Fruit fly (Drosophila melanogaster) whole organism, prepupa: ENCODE measurements around the gene CG13460.

Experiments
- Blimp-1 ChIP-seq: fragments of 200-800 bp; sonication (Bioruptor generic); optimal IDR thresholded peaks from 3 replicates; lab custom pipeline; 2017; ENCODE audit warnings: missing biosample characterization, missing genetic modification characterization, mild to moderate bottlenecking, moderate library complexity, missing genetic modification reagents
- CG10631 ChIP-seq: fragments of 200-800 bp; sonication (Bioruptor generic); optimal IDR thresholded peaks from 2 replicates; lab custom pipeline; 2016; ENCODE audit warnings: missing biosample characterization, missing genetic modification characterization
- CG10669 ChIP-seq: fragments of 200-800 bp; sonication (Bioruptor generic); optimal IDR thresholded peaks from 3 replicates; lab custom pipeline; 2018; ENCODE audit warnings: missing biosample characterization, mild to moderate bottlenecking, missing genetic modification characterization, moderate library complexity
- CG11294 ChIP-seq: fragments of 200-800 bp; sonication (Bioruptor generic); IDR thresholded peaks from 2 replicates; pipeline ENCODE4 v1.3.6; 2022; ENCODE audit warnings: missing biosample characterization, missing genetic modification characterization
- CG11762 ChIP-seq: fragments of 200-800 bp; sonication (Bioruptor generic); optimal IDR thresholded peaks from 3 replicates; lab custom pipeline; 2016; ENCODE audit warnings: missing biosample characterization, missing genetic modification characterization; ENCODE audit not compliant: insufficient read depth
- CG11902 ChIP-seq: fragments of 200-800 bp; sonication (Bioruptor generic); optimal IDR thresholded peaks from 3 replicates; lab custom pipeline; 2016; ENCODE audit warnings: missing biosample characterization, missing genetic modification characterization
- CG15336 ChIP-seq: fragments of 200-800 bp; sonication (Bioruptor generic); IDR thresholded peaks from 2 replicates; pipeline ENCODE4 v1.3.6; 2022; ENCODE audit warnings: missing biosample characterization, missing genetic modification characterization
- CG1621 ChIP-seq: fragments of 200-800 bp; sonication (Bioruptor generic); optimal IDR thresholded peaks from 3 replicates; lab custom pipeline; 2018; ENCODE audit warnings: missing biosample characterization, mild to moderate bottlenecking, missing genetic modification characterization
- CG3032 ChIP-seq: fragments of 200-800 bp; optimal IDR thresholded peaks from 2 replicates; lab custom pipeline; 2019; ENCODE audit warnings: missing biosample characterization, mild to moderate bottlenecking, missing genetic modification characterization, moderate library complexity
- CG34406 ChIP-seq: fragments of 200-800 bp; sonication (Bioruptor generic); optimal IDR thresholded peaks from 3 replicates; lab custom pipeline; 2016; ENCODE audit warnings: missing biosample characterization, missing genetic modification characterization
- CG3919 ChIP-seq: fragments of 200-800 bp; sonication (Bioruptor generic); optimal IDR thresholded peaks from 3 replicates; lab custom pipeline; 2016; ENCODE audit warnings: missing biosample characterization, missing genetic modification characterization
- CG4318 ChIP-seq: fragments of 200-800 bp; sonication (Bioruptor generic); optimal IDR thresholded peaks from 3 replicates; lab custom pipeline; 2017; ENCODE audit warnings: missing biosample characterization, mild to moderate bottlenecking, missing genetic modification characterization
- CG6163 ChIP-seq: fragments of 200-800 bp; sonication (Bioruptor generic); IDR thresholded peaks from 3 replicates; pipeline ENCODE4 v1.3.6; 2022; ENCODE audit warnings: missing biosample characterization, missing genetic modification characterization
- CG6276 ChIP-seq: fragments of 200-800 bp; sonication (Bioruptor generic); optimal IDR thresholded peaks from 2 replicates; lab custom pipeline; 2017; ENCODE audit warnings: missing biosample characterization, mild to moderate bottlenecking, missing genetic modification characterization
- CG6792 ChIP-seq: fragments of 200-800 bp; sonication (Bioruptor generic); optimal IDR thresholded peaks from 3 replicates; lab custom pipeline; 2016; ENCODE audit warnings: missing biosample characterization, missing genetic modification characterization
- CG6808 ChIP-seq: fragments of 200-800 bp; sonication (Bioruptor generic); optimal IDR thresholded peaks from 3 replicates; lab custom pipeline; 2017; ENCODE audit warnings: missing biosample characterization, missing genetic modification characterization, mild to moderate bottlenecking, moderate library complexity, missing genetic modification reagents
- CG6854 ChIP-seq: fragments of 200-800 bp; sonication (Bioruptor generic); optimal IDR thresholded peaks from 2 replicates; lab custom pipeline; 2017; ENCODE audit warnings: missing biosample characterization, mild to moderate bottlenecking, missing genetic modification characterization
- CG8119 ChIP-seq: fragments of 200-800 bp; sonication (Bioruptor generic); IDR thresholded peaks from 3 replicates; pipeline ENCODE4 v1.3.6; 2022; ENCODE audit warnings: missing biosample characterization, missing genetic modification characterization
- CG8632 ChIP-seq: fragments of 200-800 bp; sonication (Bioruptor generic); optimal IDR thresholded peaks from 3 replicates; lab custom pipeline; 2016; ENCODE audit warnings: missing biosample characterization, missing genetic modification characterization
- CG9139 ChIP-seq: fragments of 200-800 bp; sonication (Bioruptor generic); optimal IDR thresholded peaks from 3 replicates; lab custom pipeline; 2017; ENCODE audit warnings: missing biosample characterization, mild to moderate bottlenecking, missing genetic modification characterization
- Eip75B ChIP-seq: fragments of 200-800 bp; sonication (Bioruptor generic); optimal IDR thresholded peaks from 3 replicates; lab custom pipeline; 2016; ENCODE audit warnings: missing biosample characterization, missing genetic modification characterization
- Eip93F ChIP-seq: fragments of 200-800 bp; sonication (Bioruptor generic); optimal IDR thresholded peaks from 2 replicates; lab custom pipeline; 2016; ENCODE audit warnings: missing biosample characterization, mild to moderate bottlenecking, missing genetic modification characterization
- Ets21C ChIP-seq: fragments of 200-800 bp; sonication (Bioruptor generic); optimal IDR thresholded peaks from 3 replicates; lab custom pipeline; 2016; ENCODE audit warnings: missing biosample characterization, missing genetic modification characterization
- Gug ChIP-seq: fragments of 200-800 bp; sonication (Bioruptor generic); IDR thresholded peaks from 2 replicates; pipeline ENCODE4 v1.3.6; 2022; ENCODE audit warnings: missing biosample characterization, missing genetic modification characterization
- Hr38 ChIP-seq: sonication (Bioruptor generic); optimal IDR thresholded peaks from 2 replicates; lab custom pipeline; 2016; ENCODE audit warnings: missing biosample characterization, missing genetic modification characterization
- Hr39 ChIP-seq: fragments of 200-800 bp; sonication (Bioruptor generic); optimal IDR thresholded peaks from 2 replicates; lab custom pipeline; 2016; ENCODE audit warnings: missing biosample characterization, missing genetic modification characterization
- Hr4 ChIP-seq: fragments of 200-800 bp; sonication (Bioruptor generic); optimal IDR thresholded peaks from 3 replicates; lab custom pipeline; 2016; ENCODE audit warnings: missing biosample characterization, missing genetic modification characterization
- Lpt ChIP-seq: fragments of 200-800 bp; sonication (Bioruptor generic); optimal IDR thresholded peaks from 3 replicates; lab custom pipeline; 2016; ENCODE audit warnings: missing biosample characterization, missing genetic modification characterization
- Met ChIP-seq: fragments of 200-800 bp; sonication (Bioruptor generic); optimal IDR thresholded peaks from 3 replicates; lab custom pipeline; 2016; ENCODE audit warnings: missing biosample characterization, missing genetic modification characterization
- OdsH ChIP-seq: fragments of 200-800 bp; sonication (Bioruptor generic); optimal IDR thresholded peaks from 3 replicates; lab custom pipeline; 2016; ENCODE audit warnings: missing biosample characterization, missing genetic modification characterization
- Smox ChIP-seq: fragments of 200-800 bp; sonication (Bioruptor generic); optimal IDR thresholded peaks from 3 replicates; lab custom pipeline; 2016; ENCODE audit warnings: missing biosample characterization, missing genetic modification characterization
- Sox102F ChIP-seq: fragments of 200-800 bp; sonication (Bioruptor generic); optimal IDR thresholded peaks from 2 replicates; lab custom pipeline; 2016; ENCODE audit warnings: missing biosample characterization, mild to moderate bottlenecking, missing genetic modification characterization
- Sox14 ChIP-seq: fragments of 200-800 bp; sonication (Bioruptor generic); optimal IDR thresholded peaks from 3 replicates; lab custom pipeline; 2016; ENCODE audit warnings: missing biosample characterization, missing genetic modification characterization
- achi ChIP-seq: fragments of 200-800 bp; sonication (Bioruptor generic); optimal IDR thresholded peaks from 3 replicates; lab custom pipeline; 2016; ENCODE audit warnings: missing biosample characterization, missing genetic modification characterization
- acj6 ChIP-seq: fragments of 200-800 bp; sonication (Bioruptor generic); optimal IDR thresholded peaks from 3 replicates; lab custom pipeline; 2016; ENCODE audit warnings: missing biosample characterization, missing genetic modification characterization
- cyc ChIP-seq: fragments of 200-800 bp; sonication (Bioruptor generic); optimal IDR thresholded peaks from 3 replicates; lab custom pipeline; 2016; ENCODE audit warnings: missing biosample characterization, missing genetic modification characterization
- dac ChIP-seq: fragments of 200-800 bp; sonication (Bioruptor generic); optimal IDR thresholded peaks from 2 replicates; lab custom pipeline; 2017; ENCODE audit warnings: missing biosample characterization, mild to moderate bottlenecking, missing genetic modification characterization
- dsx ChIP-seq: fragments of 200-800 bp; optimal IDR thresholded peaks from 3 replicates; lab custom pipeline; 2019; ENCODE audit warnings: missing biosample characterization, mild to moderate bottlenecking, missing genetic modification characterization, moderate library complexity; ENCODE audit not compliant: poor library complexity, severe bottlenecking
- eg ChIP-seq: fragments of 200-800 bp; sonication (Bioruptor generic); IDR thresholded peaks from 3 replicates; pipeline ENCODE4 v1.3.6; 2022; ENCODE audit warnings: missing biosample characterization, missing genetic modification characterization
- esn ChIP-seq: fragments of 200-800 bp; sonication (Bioruptor generic); optimal IDR thresholded peaks from 2 replicates; lab custom pipeline; 2016; ENCODE audit warnings: missing biosample characterization, mild to moderate bottlenecking, missing genetic modification characterization, moderate library complexity
- fkh ChIP-seq: fragments of 200-800 bp; sonication (Bioruptor generic); optimal IDR thresholded peaks from 3 replicates; lab custom pipeline; 2017; ENCODE audit warnings: missing biosample characterization, mild to moderate bottlenecking, missing genetic modification characterization, moderate library complexity
- lz ChIP-seq: fragments of 200-800 bp; sonication (Bioruptor generic); optimal IDR thresholded peaks from 3 replicates; lab custom pipeline; 2016; ENCODE audit warnings: missing biosample characterization, missing genetic modification characterization
- salr ChIP-seq, 2 experiments: fragments of 200-800 bp; sonication (Bioruptor generic); optimal IDR thresholded peaks; 3 replicates each; lab custom pipeline; 2016 to 2018; ENCODE audit warnings: missing biosample characterization in 2 of 2, missing genetic modification characterization in 2 of 2, mild to moderate bottlenecking in 1 of 2
- ss ChIP-seq, 2 experiments: fragments of 200-800 bp; sonication (Bioruptor generic); optimal IDR thresholded peaks; 2 replicates in 1 of 2; 3 replicates in 1 of 2; lab custom pipeline; 2017 to 2018; ENCODE audit warnings: mild to moderate bottlenecking in 2 of 2, missing biosample characterization in 2 of 2, missing genetic modification characterization in 2 of 2, moderate library complexity in 1 of 2
- topi ChIP-seq: fragments of 200-800 bp; sonication (Bioruptor generic); optimal IDR thresholded peaks from 3 replicates; lab custom pipeline; 2016; ENCODE audit warnings: missing biosample characterization, missing genetic modification characterization
- vri ChIP-seq: fragments of 200-800 bp; sonication (Bioruptor generic); optimal IDR thresholded peaks from 3 replicates; lab custom pipeline; 2016; ENCODE audit warnings: missing biosample characterization, mild to moderate bottlenecking, missing genetic modification characterization

CG13460 gene

DNA sequence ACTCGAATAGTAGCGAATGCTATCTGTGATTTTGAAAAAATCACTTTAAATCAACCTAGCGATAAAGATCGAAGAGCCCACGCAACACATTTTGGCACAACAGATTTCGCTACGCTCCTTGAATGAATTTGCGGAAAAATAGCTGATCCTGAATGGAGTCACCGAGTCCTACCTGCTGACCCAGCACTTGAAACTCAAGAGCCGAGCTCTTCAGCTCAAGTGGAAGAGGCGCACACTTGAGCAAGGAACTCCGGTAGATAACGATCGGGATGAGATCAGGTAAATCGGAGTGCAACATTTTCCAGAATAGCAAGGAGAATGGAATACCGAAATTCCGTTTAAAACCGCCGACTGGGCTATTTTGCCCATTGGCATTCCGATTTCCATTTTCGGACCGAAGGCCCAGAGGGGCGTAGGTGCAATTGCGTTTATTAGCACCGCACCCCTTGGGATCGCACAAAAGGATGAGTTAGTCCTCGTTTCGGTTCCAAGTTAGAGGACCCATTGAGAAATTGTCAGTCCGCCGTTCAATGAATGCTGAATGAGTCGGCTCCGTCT is 21.1 kb downstream of the CG13460 start:
- TF ChIP-seq topi (GFP tag; lab: Kevin White, UChicago): no peak
- TF ChIP-seq dac: no peak
- no peak for TF ChIP-seq dsx (GFP tag; lab: Kevin White, UChicago)
- no peak for TF ChIP-seq CG10669
- no peak for TF ChIP-seq CG4318 (GFP tag; lab: Kevin White, UChicago)
- TF ChIP-seq Hr4 (GFP tag; lab: Kevin White, UChicago): no peak
- TF ChIP-seq ss (GFP tag; optimal IDR thresholded peaks at IDR 0.05; lab: Kevin White, UChicago): no peak
- no peak for TF ChIP-seq Eip93F (GFP tag; lab: Kevin White, UChicago)
- TF ChIP-seq CG11762: no peak
- TF ChIP-seq Hr39 (GFP tag; lab: Kevin White, UChicago): no peak
- TF ChIP-seq CG6854: no peak
- no peak for TF ChIP-seq CG6792 (GFP tag; lab: Kevin White, UChicago)
- TF ChIP-seq Hr38 (GFP tag; lab: Kevin White, UChicago): no peak
- no peak for TF ChIP-seq CG6163
- no peak for TF ChIP-seq CG8119 (GFP tag; lab: Robert Waterston, UW)
- no peak for TF ChIP-seq fkh (GFP tag; lab: Kevin White, UChicago)
- no peak for TF ChIP-seq acj6
- TF ChIP-seq Sox102F (GFP tag; lab: Kevin White, UChicago): no peak
- TF ChIP-seq achi (GFP tag; lab: Kevin White, UChicago): no peak
- TF ChIP-seq CG1621 (tag; lab: Kevin White, UChicago): no peak

DNA sequence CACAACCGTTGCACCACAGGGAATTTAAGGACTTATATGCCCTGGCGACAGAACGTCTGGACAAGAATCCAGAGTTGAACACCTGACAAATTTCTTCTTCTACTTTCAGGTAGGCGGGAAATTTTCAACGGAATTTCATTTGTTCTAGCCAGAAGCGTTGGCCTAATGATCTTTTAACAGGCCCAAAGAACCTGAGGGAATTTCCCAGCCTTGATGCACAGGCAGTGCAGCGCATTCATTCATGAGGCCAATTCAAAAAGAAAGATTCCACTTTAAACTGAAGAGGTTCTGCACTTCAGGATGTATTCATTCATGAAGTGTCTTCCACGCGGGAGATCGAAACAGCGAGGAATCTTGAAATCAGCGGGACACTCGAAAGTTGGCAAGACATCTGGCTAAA is 22.0 kb downstream of the CG13460 start:
- TF ChIP-seq CG4318 (GFP tag; lab: Kevin White, UChicago) (no peak), eg (GFP tag; lab: Robert Waterston, UW) (no peak), CG6276 (no peak), Lpt (GFP tag; lab: Kevin White, UChicago) (no peak), salr (GFP tag; optimal IDR thresholded peaks at IDR 0.05; lab: Kevin White, UChicago) (no peak), Eip75B (GFP tag; lab: Kevin White, UChicago) (no peak), Hr38 (GFP tag; lab: Kevin White, UChicago) (no peak)

DNA sequence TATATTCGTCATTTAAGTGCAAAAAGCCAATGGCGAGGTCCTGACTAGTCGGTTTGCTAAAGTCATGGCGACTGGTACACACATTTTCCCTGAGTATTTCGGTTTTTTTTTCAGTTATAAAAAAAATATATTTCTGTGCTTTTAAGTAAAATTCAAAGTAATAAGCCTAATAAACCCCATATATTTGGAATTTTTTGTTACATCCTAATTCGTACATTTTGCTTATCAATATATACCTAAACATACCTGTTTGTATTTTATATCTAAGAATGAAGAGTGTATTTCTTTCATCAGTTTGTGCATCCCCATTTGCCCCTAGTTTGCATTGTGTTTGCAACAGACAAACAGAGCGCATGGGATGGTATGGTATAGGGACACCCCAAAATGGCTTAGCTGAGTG is 25.9 kb downstream of the CG13460 start:
- peak; percentile 6 for TF ChIP-seq Met (GFP tag; lab: Kevin White, UChicago)
- no peak for TF ChIP-seq vri (GFP tag; lab: Kevin White, UChicago)
- TF ChIP-seq Hr38 (GFP tag; lab: Kevin White, UChicago): no peak
- no peak for TF ChIP-seq CG15336 (GFP tag; lab: Robert Waterston, UW)
- TF ChIP-seq fkh (GFP tag; lab: Kevin White, UChicago): no peak
- TF ChIP-seq topi (GFP tag; lab: Kevin White, UChicago): no peak
- no peak for TF ChIP-seq CG8632 (GFP tag; lab: Kevin White, UChicago)
- TF ChIP-seq ss (GFP tag; optimal IDR thresholded peaks at IDR 0.05; lab: Kevin White, UChicago): no peak
- TF ChIP-seq CG11762: no peak
- no peak for TF ChIP-seq CG1621 (tag; lab: Kevin White, UChicago)
- no peak for TF ChIP-seq Sox102F (GFP tag; lab: Kevin White, UChicago)
- peak; percentile 16 for TF ChIP-seq CG3032 (tag; lab: Kevin White, UChicago)
- TF ChIP-seq Gug: no peak
- no peak for TF ChIP-seq CG11294
- TF ChIP-seq CG11902 (GFP tag; lab: Kevin White, UChicago): no peak
- no peak for TF ChIP-seq Eip75B (GFP tag; lab: Kevin White, UChicago)
- no peak for TF ChIP-seq esn
- no peak for TF ChIP-seq Blimp-1 (GFP tag; lab: Kevin White, UChicago)
- no peak for TF ChIP-seq CG10631 (GFP tag; lab: Kevin White, UChicago)
- TF ChIP-seq Lpt (GFP tag; lab: Kevin White, UChicago): no peak
- TF ChIP-seq achi (GFP tag; lab: Kevin White, UChicago): no peak
- TF ChIP-seq OdsH (GFP tag; lab: Kevin White, UChicago): peak; percentile 23
- TF ChIP-seq CG3919 (GFP tag; lab: Kevin White, UChicago): peak; percentile 16
- TF ChIP-seq Ets21C (GFP tag; lab: Kevin White, UChicago): no peak
- no peak for TF ChIP-seq Eip93F (GFP tag; lab: Kevin White, UChicago)
- no peak for TF ChIP-seq Sox14 (GFP tag; lab: Kevin White, UChicago)
- no peak for TF ChIP-seq CG6163
- TF ChIP-seq cyc: no peak
- no peak for TF ChIP-seq CG34406 (GFP tag; lab: Kevin White, UChicago)
- no peak for TF ChIP-seq CG6854
- TF ChIP-seq lz (GFP tag; lab: Kevin White, UChicago): no peak
- TF ChIP-seq CG9139: no peak
- TF ChIP-seq Hr39 (GFP tag; lab: Kevin White, UChicago): no peak
- TF ChIP-seq Smox (GFP tag; lab: Kevin White, UChicago): peak; percentile 6
- no peak for TF ChIP-seq CG6808 (GFP tag; lab: Kevin White, UChicago)
- TF ChIP-seq dsx (GFP tag; lab: Kevin White, UChicago): no peak
